Worm (Caenorhabditis elegans) whole organism, late embryonic: ENCODE measurements around the gene cnp-2.

Source experiments
- ceh-22 ChIP-seq: sonication (generic microtip); optimal IDR thresholded peaks from 2 replicates; lab custom pipeline; 2017; ENCODE audit warnings: missing biosample characterization, missing genetic modification characterization
- ceh-34 ChIP-seq: sonication (generic microtip); optimal IDR thresholded peaks from 2 replicates; lab custom pipeline; 2016; ENCODE audit warnings: mild to moderate bottlenecking, missing genetic modification characterization, missing compliant biosample characterization
- ceh-45 ChIP-seq: fragments of 200-800 bp; sonication (Bioruptor generic); IDR thresholded peaks from 2 replicates; pipeline ENCODE4 v1.3.6; 2022; ENCODE audit warnings: missing genetic modification reagents, missing genetic modification characterization, missing compliant biosample characterization
- hlh-13 ChIP-seq: fragments of 200-800 bp; sonication (Bioruptor generic); optimal IDR thresholded peaks from 2 replicates; lab custom pipeline; 2018; ENCODE audit warnings: mild to moderate bottlenecking, missing genetic modification characterization, missing compliant biosample characterization
- hlh-30 ChIP-seq: sonication (generic microtip); optimal IDR thresholded peaks from 2 replicates; lab custom pipeline; 2017; ENCODE audit warnings: antibody characterized with exemption, missing genetic modification characterization, missing compliant biosample characterization; ENCODE audit not compliant: insufficient read depth
- odd-2 ChIP-seq: sonication (generic microtip); optimal IDR thresholded peaks from 2 replicates; lab custom pipeline; 2017; ENCODE audit warnings: antibody characterized with exemption, mild to moderate bottlenecking, missing genetic modification characterization, missing compliant biosample characterization
- unc-55 ChIP-seq: sonication (generic microtip); optimal IDR thresholded peaks from 2 replicates; lab custom pipeline; 2017; ENCODE audit warnings: missing biosample characterization, missing genetic modification reagents, missing genetic modification characterization

ce11 chrII:12774402-12774801 lies 13.8 kb downstream of the cnp-2 start, which contains the start of gene Y46G5A.14:
- TF ChIP-seq ceh-45, result no peak
- no peak for TF ChIP-seq unc-55 (GFP tag; lab: Kevin White, UChicago)
- no peak for TF ChIP-seq ceh-22 (tag; lab: Kevin White, UChicago)
- no peak for TF ChIP-seq hlh-30 (tag; lab: Kevin White, UChicago)
- no peak for TF ChIP-seq hlh-13 (GFP tag; lab: Kevin White, UChicago)
- no peak for TF ChIP-seq odd-2
- TF ChIP-seq ceh-34 (tag; lab: Kevin White, UChicago), result no peak
